Worm (Caenorhabditis elegans): ENCODE results near the gene sma-10.

ce11 chrIV:294737-295136 is 20.5 kb downstream of the sma-10 start:
- no peak for TF ChIP-seq pqm-1 (tag; optimal IDR thresholded peaks at IDR 0.05)
- TF ChIP-seq snpc-4 (tag; optimal IDR thresholded peaks at IDR 0.05): no peak
- no peak for TF ChIP-seq nhr-76 (tag; optimal IDR thresholded peaks at IDR 0.05)
- TF ChIP-seq fos-1 (tag; optimal IDR thresholded peaks at IDR 0.05): no peak
- TF ChIP-seq elt-2 (tag; optimal IDR thresholded peaks at IDR 0.05): no peak
- TF ChIP-seq eor-1 (tag; optimal IDR thresholded peaks at IDR 0.05): no peak
- TF ChIP-seq unc-62 (GFP tag; optimal IDR thresholded peaks at IDR 0.05): no peak
- no peak for TF ChIP-seq ceh-82 (tag; optimal IDR thresholded peaks at IDR 0.05)
- TF ChIP-seq ztf-11 (tag; optimal IDR thresholded peaks at IDR 0.05): no peak
- peak; percentile 15 for TF ChIP-seq pha-4 (tag; optimal IDR thresholded peaks at IDR 0.05)
